Fruit fly (Drosophila melanogaster) whole organism, embryonic: ENCODE measurements around the gene CG13893.
A peak's percentile ranks its signal among the peaks of the same experiment; 100 is the strongest.

Experiments
- BEAF-32 ChIP-seq: fragments of 200-800 bp; sonication (Bioruptor generic); optimal IDR thresholded peaks from 3 replicates; lab custom pipeline; 2017; ENCODE audit warnings: missing biosample characterization, missing genetic modification characterization, mild to moderate bottlenecking, moderate library complexity, missing genetic modification reagents
- CG10565 ChIP-seq: fragments of 200-800 bp; sonication (Bioruptor generic); optimal IDR thresholded peaks from 3 replicates; lab custom pipeline; 2016; ENCODE audit warnings: missing biosample characterization, mild to moderate bottlenecking, missing genetic modification characterization
- CG10979 ChIP-seq: fragments of 200-800 bp; sonication (Bioruptor generic); optimal IDR thresholded peaks from 2 replicates; lab custom pipeline; 2018; ENCODE audit warnings: missing biosample characterization, mild to moderate bottlenecking, missing genetic modification characterization, moderate library complexity
- CG12071 ChIP-seq: fragments of 200-800 bp; sonication (Bioruptor generic); optimal IDR thresholded peaks from 3 replicates; lab custom pipeline; 2018; ENCODE audit warnings: missing biosample characterization, mild to moderate bottlenecking, missing genetic modification characterization
- CG12104 ChIP-seq: fragments of 200-800 bp; sonication (Bioruptor generic); optimal IDR thresholded peaks from 3 replicates; lab custom pipeline; 2016; ENCODE audit warnings: missing biosample characterization, missing genetic modification characterization
- CG1647 ChIP-seq: fragments of 200-800 bp; sonication (Bioruptor generic); optimal IDR thresholded peaks from 3 replicates; lab custom pipeline; 2016; ENCODE audit warnings: missing biosample characterization, missing genetic modification characterization
- CG17829 ChIP-seq: fragments of 200-800 bp; optimal IDR thresholded peaks from 2 replicates; lab custom pipeline; 2019; ENCODE audit warnings: missing biosample characterization, mild to moderate bottlenecking, missing genetic modification characterization, moderate library complexity
- CG4360 ChIP-seq: fragments of 200-800 bp; sonication (Bioruptor generic); IDR thresholded peaks from 2 replicates; pipeline ENCODE4 v1.3.6; 2022; ENCODE audit warnings: missing biosample characterization, missing genetic modification characterization
- CG8089 ChIP-seq: fragments of 200-800 bp; sonication (Bioruptor generic); optimal IDR thresholded peaks from 3 replicates; lab custom pipeline; 2016; ENCODE audit warnings: missing biosample characterization, missing genetic modification characterization
- CG8290 ChIP-seq, 3 experiments: fragments of 200-800 bp; sonication (Bioruptor generic); optimal IDR thresholded peaks; 2 replicates each; lab custom pipeline; 2016 to 2019; ENCODE audit warnings: missing biosample characterization in 3 of 3, missing genetic modification characterization in 3 of 3, mild to moderate bottlenecking in 2 of 3, moderate library complexity in 1 of 3
- CG9932 ChIP-seq: fragments of 200-800 bp; sonication (Bioruptor generic); IDR thresholded peaks from 2 replicates; pipeline ENCODE4 v1.3.6; 2022; ENCODE audit warnings: missing biosample characterization, missing genetic modification characterization
- CTCF ChIP-seq: fragments of 200-800 bp; sonication (Bioruptor generic); optimal IDR thresholded peaks from 2 replicates; lab custom pipeline; 2017; ENCODE audit warnings: missing biosample characterization, mild to moderate bottlenecking, missing genetic modification characterization, moderate library complexity
- CoRest ChIP-seq: fragments of 200-800 bp; sonication (Bioruptor generic); optimal IDR thresholded peaks from 3 replicates; lab custom pipeline; 2018; ENCODE audit warnings: missing biosample characterization, mild to moderate bottlenecking, missing genetic modification characterization, moderate library complexity
- D19B ChIP-seq: fragments of 200-800 bp; sonication (Bioruptor generic); optimal IDR thresholded peaks from 2 replicates; lab custom pipeline; 2017; ENCODE audit warnings: missing biosample characterization, mild to moderate bottlenecking, missing genetic modification characterization
- Dad ChIP-seq: fragments of 200-800 bp; sonication (Bioruptor generic); optimal IDR thresholded peaks from 3 replicates; lab custom pipeline; 2016; ENCODE audit warnings: missing biosample characterization, missing genetic modification characterization
- Doc3 ChIP-seq: fragments of 200-800 bp; sonication (Bioruptor generic); IDR thresholded peaks from 3 replicates; pipeline ENCODE4 v1.3.6; 2022; ENCODE audit warnings: missing biosample characterization, missing genetic modification characterization; ENCODE audit not compliant: partially characterized antibody
- Fer1 ChIP-seq: fragments of 200-800 bp; sonication (Bioruptor generic); optimal IDR thresholded peaks from 2 replicates; lab custom pipeline; 2017; ENCODE audit warnings: missing biosample characterization, mild to moderate bottlenecking, missing genetic modification characterization
- HLH4C ChIP-seq: fragments of 200-800 bp; sonication (Bioruptor generic); IDR thresholded peaks from 3 replicates; pipeline ENCODE4 v1.3.6; 2022; ENCODE audit warnings: missing biosample characterization, missing genetic modification characterization; ENCODE audit not compliant: partially characterized antibody
- NK7.1 ChIP-seq: fragments of 200-800 bp; sonication (Bioruptor generic); optimal IDR thresholded peaks from 3 replicates; lab custom pipeline; 2016; ENCODE audit warnings: missing biosample characterization, missing genetic modification characterization
- Nf-YA ChIP-seq: fragments of 200-800 bp; sonication (Bioruptor generic); IDR thresholded peaks from 2 replicates; pipeline ENCODE4 v1.3.6; 2022; ENCODE audit warnings: missing biosample characterization, missing genetic modification characterization
- Opbp ChIP-seq: fragments of 200-800 bp; sonication (Bioruptor generic); IDR thresholded peaks from 3 replicates; pipeline ENCODE4 v1.3.6; 2022; ENCODE audit warnings: missing biosample characterization, missing genetic modification characterization; ENCODE audit not compliant: partially characterized antibody
- Scr ChIP-seq: fragments of 200-800 bp; sonication (Bioruptor generic); IDR thresholded peaks from 2 replicates; pipeline ENCODE4 v1.3.6; 2022; ENCODE audit warnings: missing biosample characterization, missing genetic modification characterization; ENCODE audit not compliant: partially characterized antibody
- Side ChIP-seq: fragments of 200-800 bp; sonication (Bioruptor generic); optimal IDR thresholded peaks from 2 replicates; lab custom pipeline; 2016; ENCODE audit warnings: missing biosample characterization, missing genetic modification characterization
- Sox102F ChIP-seq: fragments of 200-800 bp; sonication (Bioruptor generic); optimal IDR thresholded peaks from 2 replicates; lab custom pipeline; 2018; ENCODE audit warnings: missing biosample characterization, mild to moderate bottlenecking, missing genetic modification characterization, moderate library complexity
- Ssrp ChIP-seq: fragments of 200-800 bp; sonication (Bioruptor generic); optimal IDR thresholded peaks from 2 replicates; lab custom pipeline; 2018; ENCODE audit warnings: missing biosample characterization, mild to moderate bottlenecking, missing genetic modification characterization, moderate library complexity
- al ChIP-seq: fragments of 200-800 bp; sonication (Bioruptor generic); IDR thresholded peaks from 2 replicates; pipeline ENCODE4 v1.3.6; 2022; ENCODE audit warnings: missing biosample characterization, missing genetic modification characterization
- amos ChIP-seq: fragments of 200-800 bp; sonication (Bioruptor generic); IDR thresholded peaks from 2 replicates; pipeline ENCODE4 v1.3.6; 2022; ENCODE audit warnings: missing biosample characterization, missing genetic modification characterization; ENCODE audit not compliant: partially characterized antibody
- ato ChIP-seq: fragments of 200-800 bp; sonication (Bioruptor generic); IDR thresholded peaks from 2 replicates; pipeline ENCODE4 v1.3.6; 2022; ENCODE audit warnings: missing biosample characterization, missing genetic modification characterization; ENCODE audit not compliant: partially characterized antibody
- bab2 ChIP-seq: fragments of 200-800 bp; sonication (Bioruptor generic); optimal IDR thresholded peaks from 2 replicates; lab custom pipeline; 2016; ENCODE audit warnings: missing biosample characterization, missing genetic modification characterization
- br ChIP-seq: fragments of >200 bp; optimal IDR thresholded peaks from 2 replicates; lab custom pipeline; 2017
- bsh ChIP-seq, 2 experiments: fragments of 200-800 bp; sonication (Bioruptor generic); optimal IDR thresholded peaks; 2 replicates each; lab custom pipeline; 2017 to 2018; ENCODE audit warnings: mild to moderate bottlenecking in 2 of 2, missing biosample characterization in 2 of 2, missing genetic modification characterization in 2 of 2, moderate library complexity in 1 of 2
- croc ChIP-seq: fragments of 200-800 bp; sonication (Bioruptor generic); conservative IDR thresholded peaks from 3 replicates; pipeline ENCODE4 v1.3.6; 2022; ENCODE audit warnings: missing biosample characterization, missing genetic modification characterization
- dan ChIP-seq: fragments of 200-800 bp; sonication (Bioruptor generic); IDR thresholded peaks from 2 replicates; pipeline ENCODE4 v1.3.6; 2022; ENCODE audit warnings: missing biosample characterization, missing genetic modification characterization
- dysf ChIP-seq: fragments of 200-800 bp; sonication (Bioruptor generic); IDR thresholded peaks from 3 replicates; pipeline ENCODE4 v1.3.6; 2022; ENCODE audit warnings: missing biosample characterization, missing genetic modification characterization
- eyg ChIP-seq: fragments of 200-800 bp; sonication (Bioruptor generic); optimal IDR thresholded peaks from 3 replicates; lab custom pipeline; 2016; ENCODE audit warnings: missing biosample characterization, missing genetic modification characterization
- insv ChIP-seq, 2 experiments: fragments of 200-800 bp; sonication (Bioruptor generic); optimal IDR thresholded peaks; 3 replicates each; lab custom pipeline; 2016 to 2018; ENCODE audit warnings: missing biosample characterization in 2 of 2, missing genetic modification characterization in 2 of 2
- kay ChIP-seq: fragments of 200-800 bp; sonication (Bioruptor generic); optimal IDR thresholded peaks from 2 replicates; lab custom pipeline; 2016; ENCODE audit warnings: missing biosample characterization, missing genetic modification characterization
- lab ChIP-seq: fragments of 200-800 bp; sonication (Bioruptor generic); optimal IDR thresholded peaks from 3 replicates; lab custom pipeline; 2017; ENCODE audit warnings: missing biosample characterization, missing genetic modification characterization, mild to moderate bottlenecking, moderate library complexity, missing genetic modification reagents
- pb ChIP-seq: fragments of 200-800 bp; sonication (Bioruptor generic); optimal IDR thresholded peaks from 3 replicates; lab custom pipeline; 2016; ENCODE audit warnings: missing biosample characterization, missing genetic modification characterization
- pfk ChIP-seq: fragments of 200-800 bp; sonication (Bioruptor generic); optimal IDR thresholded peaks from 2 replicates; lab custom pipeline; 2018; ENCODE audit warnings: missing biosample characterization, mild to moderate bottlenecking, missing genetic modification characterization, moderate library complexity
- pzg ChIP-seq: fragments of 200-800 bp; sonication (Bioruptor generic); optimal IDR thresholded peaks from 3 replicates; lab custom pipeline; 2018; ENCODE audit warnings: missing biosample characterization, mild to moderate bottlenecking, missing genetic modification characterization, moderate library complexity
- sens ChIP-seq: fragments of 200-800 bp; sonication (Bioruptor generic); peaks from one replicate; lab custom pipeline; 2016; ENCODE audit warnings: missing biosample characterization, missing genetic modification characterization
- seq ChIP-seq: fragments of 200-800 bp; sonication (Bioruptor generic); IDR thresholded peaks from 2 replicates; pipeline ENCODE4 v1.3.6; 2022; ENCODE audit warnings: missing biosample characterization, missing genetic modification characterization
- sug ChIP-seq: fragments of 200-800 bp; optimal IDR thresholded peaks from 2 replicates; lab custom pipeline; 2019; ENCODE audit warnings: missing biosample characterization, mild to moderate bottlenecking, missing genetic modification characterization, moderate library complexity
- tna ChIP-seq: fragments of 200-800 bp; sonication (Bioruptor generic); IDR thresholded peaks from 2 replicates; pipeline ENCODE4 v1.3.6; 2022; ENCODE audit warnings: missing biosample characterization, missing genetic modification characterization; ENCODE audit not compliant: partially characterized antibody
- ttk ChIP-seq: fragments of 200-800 bp; sonication (Bioruptor generic); IDR thresholded peaks from 2 replicates; pipeline ENCODE4 v2.1.2; 2022; ENCODE audit warnings: missing biosample characterization, missing genetic modification characterization
- vnd ChIP-seq: fragments of 200-800 bp; sonication (Bioruptor generic); IDR thresholded peaks from 3 replicates; pipeline ENCODE4 v1.3.6; 2022; ENCODE audit warnings: missing biosample characterization, missing genetic modification characterization; ENCODE audit not compliant: partially characterized antibody
- wek ChIP-seq: fragments of 200-800 bp; sonication (Bioruptor generic); optimal IDR thresholded peaks from 3 replicates; lab custom pipeline; 2018; ENCODE audit warnings: missing biosample characterization, mild to moderate bottlenecking, missing genetic modification characterization, moderate library complexity

CG13893 gene

DNA sequence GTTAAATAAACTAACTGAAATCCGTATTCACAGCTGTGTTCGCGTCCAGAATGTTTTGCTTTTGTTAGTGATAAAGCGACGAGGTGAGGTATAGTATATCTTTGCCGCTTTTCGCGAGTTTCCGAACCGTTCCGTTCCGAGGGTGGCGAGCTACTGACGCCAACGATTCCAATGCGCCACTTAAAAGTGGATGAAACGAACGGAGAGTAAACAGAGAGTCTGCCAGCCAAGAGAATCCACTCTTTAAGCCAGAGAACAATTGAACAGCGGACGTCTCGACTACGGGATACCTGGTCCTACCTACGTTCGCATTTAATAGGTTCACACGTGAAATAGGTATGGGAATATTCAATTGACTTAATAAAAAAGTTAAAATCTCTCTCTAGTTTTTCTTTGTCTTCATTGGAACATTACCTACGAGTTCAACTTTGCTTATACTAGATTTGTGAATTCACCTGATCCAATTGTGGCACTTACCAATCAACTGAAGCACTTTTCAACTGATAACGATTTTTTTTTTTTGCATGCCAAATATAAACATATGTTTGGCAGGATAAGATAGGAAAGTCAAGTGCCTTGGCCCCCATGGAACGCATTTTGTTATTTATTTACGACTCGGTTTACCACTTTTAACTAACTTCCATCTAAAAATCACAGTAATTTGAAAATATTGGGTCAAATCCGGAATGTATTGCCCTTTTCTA, at the start of gene CG13893 (continued):
- TF ChIP-seq Dad (GFP tag; lab: Kevin White, UChicago) (peak; percentile 8), vnd (GFP tag; lab: Robert Waterston, UW) (no peak), CG10565 (no peak), croc (GFP tag; lab: Robert Waterston, UW) (no peak), amos (GFP tag; lab: Robert Waterston, UW) (peak; percentile 53; the same call in 1 of the 2 replicates), CG9932 (GFP tag; lab: Robert Waterston, UW) (peak; percentile 54), kay (GFP tag; lab: Kevin White, UChicago) (no peak), Sox102F (GFP tag; lab: Kevin White, UChicago) (no peak), CG12071 (GFP tag; lab: Kevin White, UChicago) (peak; percentile 54), pb (GFP tag; lab: Kevin White, UChicago) (peak; percentile 19), NK7.1 (peak; percentile 11), seq (GFP tag; lab: Robert Waterston, UW) (peak; percentile 56; the same call in 1 of the 2 replicates), CG8089 (no peak), Ssrp (tag; lab: Kevin White, UChicago) (no peak), eyg (GFP tag; lab: Kevin White, UChicago) (peak; percentile 52), Doc3 (GFP tag; lab: Robert Waterston, UW) (no peak), br (no peak), sug (peak; percentile 85), Scr (peak; percentile 40; the same call in 1 of the 2 replicates), pzg (peak; percentile 15), HLH4C (GFP tag; lab: Robert Waterston, UW) (0 out of 3 replicates have a peak, but pooled peaks have one; percentile 50), bsh (GFP tag; optimal IDR thresholded peaks at IDR 0.05; lab: Kevin White, UChicago) (no peak), CG1647 (GFP tag; lab: Kevin White, UChicago) (peak; percentile 51), bab2 (GFP tag; lab: Kevin White, UChicago) (peak; percentile 5), dan (GFP tag; lab: Robert Waterston, UW) (no peak), CoRest (tag; lab: Kevin White, UChicago) (no peak), pfk (GFP tag; lab: Kevin White, UChicago) (peak; percentile 88), tna (GFP tag; lab: Robert Waterston, UW) (peak; percentile 51; the same call in 1 of the 2 replicates), sens (GFP tag; lab: Kevin White, UChicago) (peak; percentile 87), Nf-YA (GFP tag; lab: Robert Waterston, UW) (peak; percentile 32; the same call in 1 of the 2 replicates), lab (GFP tag; lab: Kevin White, UChicago) (peak; percentile 69), CG4360 (peak; percentile 33; the same call in 1 of the 2 replicates), BEAF-32 (GFP tag; lab: Kevin White, UChicago) (no peak), Side (peak; percentile 35), CG17829 (tag; lab: Kevin White, UChicago) (no peak), Fer1 (GFP tag; lab: Kevin White, UChicago) (peak; percentile 71), CG10979 (no peak), insv (GFP tag; optimal IDR thresholded peaks at IDR 0.05; lab: Kevin White, UChicago) (peak in 1 of 2 experiments; percentile 13), Opbp (peak; percentile 25; the same call in 1 of the 3 replicates), ato (peak; percentile 75), wek (GFP tag; lab: Kevin White, UChicago) (no peak), D19B (GFP tag; lab: Kevin White, UChicago) (peak; percentile 99), ttk (GFP tag; lab: Robert Waterston, UW) (peak; percentile 48; the same call in 1 of the 2 replicates), CTCF (GFP tag; lab: Kevin White, UChicago) (peak; percentile 39), al (GFP tag; lab: Robert Waterston, UW) (no peak), dysf (GFP tag; lab: Robert Waterston, UW) (peak; percentile 24; the same call in 1 of the 3 replicates), CG12104 (GFP tag; lab: Kevin White, UChicago) (peak; percentile 5), CG8290 (GFP tag; optimal IDR thresholded peaks at IDR 0.05; lab: Kevin White, UChicago) (no peak), CG8290 (tag; optimal IDR thresholded peaks at IDR 0.05; lab: Kevin White, UChicago) (no peak)
